Fruit fly (Drosophila melanogaster) whole organism, adult: ENCODE data around the gene Src64B.

Experiments used
- CG11617 ChIP-seq: fragments of 200-800 bp; sonication (Bioruptor generic); optimal IDR thresholded peaks from 2 replicates; lab custom pipeline; 2017; ENCODE audit warnings: mild to moderate bottlenecking, missing biosample characterization, missing genetic modification reagents, missing genetic modification characterization
- CG12768 ChIP-seq: fragments of 200-800 bp; sonication (Bioruptor generic); optimal IDR thresholded peaks from 2 replicates; lab custom pipeline; 2017; ENCODE audit warnings: missing biosample characterization, missing genetic modification characterization, mild to moderate bottlenecking, moderate library complexity, missing genetic modification reagents
- Crg-1 ChIP-seq: fragments of 200-800 bp; sonication (Bioruptor generic); optimal IDR thresholded peaks from 2 replicates; lab custom pipeline; 2016; ENCODE audit warnings: missing biosample characterization, missing genetic modification characterization
- kay ChIP-seq: fragments of 200-800 bp; sonication (Bioruptor generic); peaks from one replicate; lab custom pipeline; 2016; ENCODE audit warnings: missing biosample characterization, missing genetic modification characterization, borderline replicate concordance
- pad ChIP-seq: fragments of 200-800 bp; sonication (Bioruptor generic); optimal IDR thresholded peaks from 3 replicates; lab custom pipeline; 2017; ENCODE audit warnings: missing biosample characterization, missing genetic modification characterization, mild to moderate bottlenecking, moderate library complexity, missing genetic modification reagents
- toe ChIP-seq: fragments of 200-800 bp; sonication (Bioruptor generic); optimal IDR thresholded peaks from 2 replicates; lab custom pipeline; 2016; ENCODE audit warnings: missing biosample characterization, missing genetic modification characterization

dm6 chr3L:4627012-4627411 lies 1.0 kb upstream of the Src64B start:
- TF ChIP-seq Crg-1 (GFP tag; lab: Kevin White, UChicago) (no peak), pad (GFP tag; lab: Kevin White, UChicago) (no peak), CG12768 (no peak), CG11617 (no peak), kay (GFP tag; lab: Kevin White, UChicago) (no peak), toe (GFP tag; lab: Kevin White, UChicago) (no peak)
